Fruit fly (Drosophila melanogaster): ENCODE data around the gene MED11.

- no peak for TF ChIP-seq CG8478 (optimal IDR thresholded peaks at IDR 0.05)
- no peak for TF ChIP-seq CTCF (optimal IDR thresholded peaks at IDR 0.05)
These were observed 10.7 kb downstream of the MED11 start for dm6 chr3L:18756293-18756887.

All from S2 (cell line).